Worm (Caenorhabditis elegans) whole organism, L3 larva: ENCODE data around the gene K02E11.4.
"Not testable (repeated sequence)": the region's sequence is repeated elsewhere in the genome, so short reads cannot be mapped to it uniquely, and the experiment has no call there.

ENCODE experiments used
- ama-1 ChIP-seq: fragments of 150-350 bp; optimal IDR thresholded peaks from 2 replicates; lab custom pipeline; 2018
- egl-27 ChIP-seq: sonication (generic microtip); optimal IDR thresholded peaks from 4 replicates; lab custom pipeline; 2017; ENCODE audit warnings: missing biosample characterization, missing genetic modification reagents, missing genetic modification characterization
- fos-1 ChIP-seq: fragments of 150-350 bp; optimal IDR thresholded peaks from 2 replicates; lab custom pipeline; 2014; ENCODE audit warnings: missing biosample characterization, missing genetic modification characterization
- lin-39 ChIP-seq: fragments of 150-350 bp; optimal IDR thresholded peaks from 2 replicates; lab custom pipeline; 2018; ENCODE audit warnings: missing biosample characterization, missing genetic modification reagents, missing genetic modification characterization
- mdl-1 ChIP-seq: fragments of 150-350 bp; optimal IDR thresholded peaks from 2 replicates; lab custom pipeline; 2014; ENCODE audit warnings: missing biosample characterization, missing genetic modification characterization
- nhr-23 ChIP-seq: fragments of 150-350 bp; optimal IDR thresholded peaks from 2 replicates; lab custom pipeline; 2014; ENCODE audit warnings: missing biosample characterization, missing genetic modification reagents, missing genetic modification characterization
- nhr-237 ChIP-seq: fragments of 150-350 bp; optimal IDR thresholded peaks from 2 replicates; lab custom pipeline; 2014; ENCODE audit warnings: missing biosample characterization, missing genetic modification characterization
- nhr-25 ChIP-seq: sonication (generic microtip); optimal IDR thresholded peaks from 2 replicates; lab custom pipeline; 2017; ENCODE audit warnings: missing biosample characterization, missing genetic modification characterization
- nhr-28 ChIP-seq: fragments of 150-350 bp; optimal IDR thresholded peaks from 2 replicates; lab custom pipeline; 2014; ENCODE audit warnings: missing biosample characterization, missing genetic modification characterization
- nhr-77 ChIP-seq: fragments of 150-350 bp; optimal IDR thresholded peaks from 2 replicates; lab custom pipeline; 2014; ENCODE audit warnings: missing biosample characterization, missing genetic modification characterization
- pqm-1 ChIP-seq: fragments of 150-350 bp; optimal IDR thresholded peaks from 2 replicates; lab custom pipeline; 2017; ENCODE audit warnings: missing biosample characterization, missing genetic modification characterization, inconsistent platforms
- ztf-4 ChIP-seq: fragments of 150-350 bp; optimal IDR thresholded peaks from 2 replicates; lab custom pipeline; 2014; ENCODE audit warnings: missing biosample characterization, missing genetic modification characterization

DNA sequence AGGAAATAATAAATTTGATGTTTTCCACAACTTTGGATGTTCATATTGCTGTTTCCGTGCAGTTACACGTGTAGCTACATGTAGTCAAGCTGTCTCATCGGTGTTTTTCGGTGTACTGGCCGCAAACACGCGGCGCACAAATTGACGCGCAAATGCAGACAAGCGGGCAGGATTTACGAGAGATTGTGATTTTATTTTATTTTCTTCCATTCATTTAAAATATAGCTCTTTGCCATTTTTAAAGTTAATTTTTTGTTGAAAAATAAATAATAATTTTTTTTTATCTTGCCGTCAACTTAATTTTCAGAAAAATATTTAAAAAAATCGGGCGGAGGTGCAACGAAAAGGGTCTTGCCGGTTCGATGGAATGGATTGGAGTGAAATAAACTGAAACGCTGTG is 26.3 kb upstream of the K02E11.4 start, which contains the start of gene F40G12.7:
- not testable (repeated sequence) for TF ChIP-seq pqm-1 (tag; lab: Kevin White, UChicago); nhr-28 (tag; lab: Kevin White, UChicago); nhr-77 (tag; lab: Kevin White, UChicago); nhr-237; lin-39 (tag; lab: Kevin White, UChicago); egl-27 (tag; lab: Kevin White, UChicago); nhr-25; fos-1 (tag; lab: Kevin White, UChicago); ztf-4; nhr-23 (tag; lab: Kevin White, UChicago); mdl-1 (tag; lab: Kevin White, UChicago); ama-1 (lab: Kevin White, UChicago)
